Fruit fly (Drosophila melanogaster): Measurements from ENCODE around the gene CG32071.

CG32071 gene

DNA sequence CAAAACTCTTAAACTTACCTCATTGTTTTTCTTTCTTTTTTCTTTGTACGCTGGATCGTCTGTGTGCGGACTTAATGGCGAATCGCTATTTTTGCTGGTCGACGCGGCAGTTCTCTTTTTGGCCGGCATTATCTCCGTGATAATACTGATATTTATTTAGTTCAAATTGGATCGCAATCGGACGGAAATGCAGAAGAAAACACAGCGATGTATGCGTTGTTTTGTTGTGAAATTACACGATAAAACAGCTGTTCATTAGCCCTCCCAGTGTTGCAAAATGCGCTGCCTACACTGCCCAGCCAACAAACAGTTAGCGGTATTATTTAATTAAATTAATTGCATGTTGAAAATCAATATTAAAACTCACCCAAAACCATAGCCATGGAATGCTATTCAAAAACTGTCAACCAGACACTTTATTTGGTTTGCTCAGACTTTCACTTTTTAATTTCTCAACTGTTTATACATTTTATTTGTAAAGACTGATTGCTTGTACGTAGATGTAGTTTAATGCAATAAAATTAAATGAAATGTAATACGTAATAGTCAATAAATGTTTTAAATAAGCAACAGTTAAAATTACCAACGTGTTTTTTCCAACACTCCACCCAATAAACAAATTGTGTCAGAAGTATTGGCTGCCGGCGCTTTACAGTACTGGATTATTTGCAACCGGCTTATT is 5.5 kb downstream of the CG32071 start, which contains the start of the genes Irbp18 and APP-BP1 (continued):
- TF ChIP-seq inv (GFP tag; IDR thresholded peaks at IDR 0.05; ENCODE audit: partially characterized antibody) (no peak), CG6683 (GFP tag; optimal IDR thresholded peaks at IDR 0.05) (peak; percentile 88), ara (GFP tag; IDR thresholded peaks at IDR 0.05) (peak; percentile 84), hbn (GFP tag; IDR thresholded peaks at IDR 0.05; ENCODE audit: partially characterized antibody) (0 out of 2 replicates have a peak, but pooled peaks have one; percentile 25), D (optimal IDR thresholded peaks at IDR 0.05) (no peak), D (GFP tag; optimal IDR thresholded peaks at IDR 0.05) (peak; percentile 92), slbo (GFP tag; IDR thresholded peaks at IDR 0.05) (peak; percentile 88), bigmax (GFP tag; optimal IDR thresholded peaks at IDR 0.05) (no peak), CG7745 (tag; optimal IDR thresholded peaks at IDR 0.05) (no peak), CG2712 (tag; optimal IDR thresholded peaks at IDR 0.05) (peak; percentile 93), CG31388 (GFP tag; optimal IDR thresholded peaks at IDR 0.05) (peak; percentile 82), CG1529 (GFP tag; optimal IDR thresholded peaks at IDR 0.05) (peak; percentile 86), CG13624 (GFP tag; optimal IDR thresholded peaks at IDR 0.05) (peak; percentile 95), dpn (GFP tag; optimal IDR thresholded peaks at IDR 0.05) (peak; percentile 93 to 95), CG12236 (GFP tag; optimal IDR thresholded peaks at IDR 0.05) (peak; percentile 90), maf-S (GFP tag; optimal IDR thresholded peaks at IDR 0.05) (peak; percentile 94), pfk (GFP tag; optimal IDR thresholded peaks at IDR 0.05) (peak; percentile 17), yki (optimal IDR thresholded peaks at IDR 0.05) (no peak), CG16815 (GFP tag; optimal IDR thresholded peaks at IDR 0.05) (peak; percentile 93), E2f1 (GFP tag; IDR thresholded peaks at IDR 0.05) (peak; percentile 90), Atf3 (GFP tag; optimal IDR thresholded peaks at IDR 0.05) (peak; percentile 93), CG1647 (GFP tag; optimal IDR thresholded peaks at IDR 0.05) (peak; percentile 91), lilli (GFP tag; optimal IDR thresholded peaks at IDR 0.05) (peak; percentile 97), tgo (GFP tag; IDR thresholded peaks at IDR 0.05) (peak; percentile 85), CG6813 (GFP tag; optimal IDR thresholded peaks at IDR 0.05) (peak; percentile 83), CG3281 (GFP tag; optimal IDR thresholded peaks at IDR 0.05) (peak; percentile 95), wdn (GFP tag; IDR thresholded peaks at IDR 0.05) (peak; percentile 87), tx (GFP tag; optimal IDR thresholded peaks at IDR 0.05) (peak; percentile 92), Bdp1 (GFP tag; optimal IDR thresholded peaks at IDR 0.05) (peak; percentile 90), CG11398 (GFP tag; optimal IDR thresholded peaks at IDR 0.05) (peak; percentile 83), ap (GFP tag; IDR thresholded peaks at IDR 0.05) (peak; percentile 67), B-H2 (GFP tag; optimal IDR thresholded peaks at IDR 0.05) (peak; percentile 91), CG14710 (tag; optimal IDR thresholded peaks at IDR 0.05) (peak; percentile 94), phol (tag; optimal IDR thresholded peaks at IDR 0.05) (peak; percentile 93), gsb (GFP tag; IDR thresholded peaks at IDR 0.05) (peak; percentile 72), NK7.1 (GFP tag; optimal IDR thresholded peaks at IDR 0.05) (peak; percentile 87), CG10321 (GFP tag; IDR thresholded peaks at IDR 0.05) (peak; percentile 39; the same call in 1 of the 2 replicates), hth (optimal IDR thresholded peaks at IDR 0.05) (no peak), Ets65A (GFP tag) (peak; percentile 99), Mad (GFP tag; optimal IDR thresholded peaks at IDR 0.05) (peak; percentile 96), dan (GFP tag; IDR thresholded peaks at IDR 0.05) (no peak), mirr (GFP tag; optimal IDR thresholded peaks at IDR 0.05) (peak; percentile 80), Lpt (GFP tag; optimal IDR thresholded peaks at IDR 0.05) (no peak), gro (GFP tag; optimal IDR thresholded peaks at IDR 0.05) (peak; percentile 96), scrt (GFP tag; optimal IDR thresholded peaks at IDR 0.05) (peak; percentile 91), Side (GFP tag; optimal IDR thresholded peaks at IDR 0.05) (peak; percentile 92), CG17385 (GFP tag; optimal IDR thresholded peaks at IDR 0.05) (peak; percentile 91), CG4617 (GFP tag; optimal IDR thresholded peaks at IDR 0.05; ENCODE audit: borderline replicate concordance) (peak; percentile 93), eyg (GFP tag; optimal IDR thresholded peaks at IDR 0.05) (peak; percentile 79), chm (GFP tag; IDR thresholded peaks at IDR 0.05) (peak; percentile 79), ems (GFP tag; optimal IDR thresholded peaks at IDR 0.05) (peak; percentile 96), B-H1 (GFP tag; IDR thresholded peaks at IDR 0.05) (peak; percentile 81)

All from whole organism, embryonic.